Fruit fly (Drosophila melanogaster) whole organism, embryonic: ENCODE measurements around the gene Bcs1.

Source experiments
- Atf3 ChIP-seq: fragments of 200-800 bp; sonication (Bioruptor generic); optimal IDR thresholded peaks from 3 replicates; lab custom pipeline; 2016; ENCODE audit warnings: missing biosample characterization, missing genetic modification characterization
- Blimp-1 ChIP-seq: fragments of 200-800 bp; sonication (Bioruptor generic); optimal IDR thresholded peaks from 3 replicates; lab custom pipeline; 2018; ENCODE audit warnings: missing biosample characterization, missing genetic modification characterization, mild to moderate bottlenecking, moderate library complexity, missing genetic modification reagents
- CG12155 ChIP-seq: fragments of 200-800 bp; sonication (Bioruptor generic); optimal IDR thresholded peaks from 3 replicates; lab custom pipeline; 2016; ENCODE audit warnings: missing biosample characterization, missing genetic modification characterization
- CG12391 ChIP-seq: fragments of 200-800 bp; sonication (Bioruptor generic); optimal IDR thresholded peaks from 3 replicates; lab custom pipeline; 2018; ENCODE audit warnings: missing biosample characterization, mild to moderate bottlenecking, missing genetic modification characterization, moderate library complexity
- CG12744 ChIP-seq: fragments of 200-800 bp; sonication (Bioruptor generic); optimal IDR thresholded peaks from 2 replicates; lab custom pipeline; 2016; ENCODE audit warnings: missing biosample characterization, missing genetic modification characterization
- CG13775 ChIP-seq: fragments of 200-800 bp; sonication (Bioruptor generic); optimal IDR thresholded peaks from 3 replicates; lab custom pipeline; 2017; ENCODE audit warnings: missing biosample characterization, mild to moderate bottlenecking, missing genetic modification characterization
- CG14710 ChIP-seq: fragments of 200-800 bp; sonication (Bioruptor generic); optimal IDR thresholded peaks from 3 replicates; lab custom pipeline; 2019; ENCODE audit warnings: missing biosample characterization, mild to moderate bottlenecking, missing genetic modification characterization, moderate library complexity
- CG16863 ChIP-seq: fragments of 200-800 bp; sonication (Bioruptor generic); optimal IDR thresholded peaks from 3 replicates; lab custom pipeline; 2016; ENCODE audit warnings: missing biosample characterization, missing genetic modification characterization
- CG17829 ChIP-seq: fragments of 200-800 bp; optimal IDR thresholded peaks from 2 replicates; lab custom pipeline; 2019; ENCODE audit warnings: missing biosample characterization, mild to moderate bottlenecking, missing genetic modification characterization, moderate library complexity
- CG2129 ChIP-seq: fragments of 200-800 bp; sonication (Bioruptor generic); IDR thresholded peaks from 2 replicates; pipeline ENCODE4 v1.3.6; 2022; ENCODE audit warnings: missing biosample characterization, missing genetic modification characterization; ENCODE audit not compliant: partially characterized antibody
- CG30020 ChIP-seq: fragments of 200-800 bp; optimal IDR thresholded peaks from 2 replicates; lab custom pipeline; 2019; ENCODE audit warnings: missing biosample characterization, mild to moderate bottlenecking, missing genetic modification characterization, moderate library complexity
- CG30431 ChIP-seq: fragments of 200-800 bp; sonication (Bioruptor generic); optimal IDR thresholded peaks from 2 replicates; lab custom pipeline; 2017; ENCODE audit warnings: missing biosample characterization, missing genetic modification characterization
- CG34224 ChIP-seq: fragments of 200-800 bp; sonication (Bioruptor generic); IDR thresholded peaks from 3 replicates; pipeline ENCODE4 v1.3.6; 2022; ENCODE audit warnings: missing biosample characterization, missing genetic modification characterization; ENCODE audit not compliant: partially characterized antibody
- CG42726 ChIP-seq: fragments of 200-800 bp; sonication (Bioruptor generic); IDR thresholded peaks from 2 replicates; pipeline ENCODE4 v1.3.6; 2022; ENCODE audit warnings: missing biosample characterization, missing genetic modification characterization; ENCODE audit not compliant: partially characterized antibody
- CG4360 ChIP-seq: fragments of 200-800 bp; sonication (Bioruptor generic); IDR thresholded peaks from 2 replicates; pipeline ENCODE4 v1.3.6; 2022; ENCODE audit warnings: missing biosample characterization, missing genetic modification characterization
- CG4404 ChIP-seq: fragments of 200-800 bp; sonication (Bioruptor generic); IDR thresholded peaks from 2 replicates; pipeline ENCODE4 v1.3.6; 2022; ENCODE audit warnings: missing biosample characterization, missing genetic modification characterization
- CG6689 ChIP-seq: fragments of 200-800 bp; sonication (Bioruptor generic); IDR thresholded peaks from 2 replicates; pipeline ENCODE4 v1.3.6; 2022; ENCODE audit warnings: missing biosample characterization, missing genetic modification characterization
- CG6791 ChIP-seq: fragments of 200-800 bp; sonication (Bioruptor generic); IDR thresholded peaks from 3 replicates; pipeline ENCODE4 v1.3.6; 2022; ENCODE audit warnings: missing biosample characterization, missing genetic modification characterization; ENCODE audit not compliant: partially characterized antibody
- CG7987 ChIP-seq: fragments of 200-800 bp; sonication (Bioruptor generic); optimal IDR thresholded peaks from 2 replicates; lab custom pipeline; 2018; ENCODE audit warnings: missing biosample characterization, mild to moderate bottlenecking, missing genetic modification characterization, moderate library complexity
- CG8359 ChIP-seq: fragments of 200-800 bp; sonication (Bioruptor generic); optimal IDR thresholded peaks from 2 replicates; lab custom pipeline; 2017; ENCODE audit warnings: missing biosample characterization, mild to moderate bottlenecking, missing genetic modification characterization, borderline replicate concordance
- CG8765 ChIP-seq: fragments of 200-800 bp; sonication (Bioruptor generic); IDR thresholded peaks from 2 replicates; pipeline ENCODE4 v1.3.6; 2022; ENCODE audit warnings: missing biosample characterization, missing genetic modification characterization
- Camta ChIP-seq: fragments of 200-800 bp; sonication (Bioruptor generic); optimal IDR thresholded peaks from 2 replicates; lab custom pipeline; 2016; ENCODE audit warnings: missing biosample characterization, missing genetic modification characterization
- Dek ChIP-seq: fragments of 200-800 bp; sonication (Bioruptor generic); optimal IDR thresholded peaks from 3 replicates; lab custom pipeline; 2019; ENCODE audit warnings: missing biosample characterization, mild to moderate bottlenecking, missing genetic modification characterization, moderate library complexity
- Dip2 ChIP-seq: fragments of 200-800 bp; sonication (Bioruptor generic); IDR thresholded peaks from 2 replicates; pipeline ENCODE4 v1.3.6; 2022; ENCODE audit warnings: missing biosample characterization, missing genetic modification characterization
- Dll ChIP-seq: fragments of 200-800 bp; sonication (Bioruptor generic); IDR thresholded peaks from 4 replicates; pipeline ENCODE4 v1.3.6; 2022; ENCODE audit warnings: missing biosample characterization, missing genetic modification characterization; ENCODE audit not compliant: partially characterized antibody
- Hsf ChIP-seq: fragments of 200-800 bp; sonication (Bioruptor generic); optimal IDR thresholded peaks from 3 replicates; lab custom pipeline; 2016; ENCODE audit warnings: missing biosample characterization, missing genetic modification characterization
- Meics ChIP-seq: fragments of 200-800 bp; sonication (Bioruptor generic); optimal IDR thresholded peaks from 2 replicates; lab custom pipeline; 2017; ENCODE audit warnings: missing biosample characterization, mild to moderate bottlenecking, missing genetic modification characterization
- Vsx1 ChIP-seq: fragments of 200-800 bp; sonication (Bioruptor generic); optimal IDR thresholded peaks from 2 replicates; lab custom pipeline; 2017; ENCODE audit warnings: missing biosample characterization, mild to moderate bottlenecking, missing genetic modification characterization, missing genetic modification reagents
- ac ChIP-seq: fragments of 200-800 bp; sonication (Bioruptor generic); optimal IDR thresholded peaks from 3 replicates; lab custom pipeline; 2017; ENCODE audit warnings: missing biosample characterization, mild to moderate bottlenecking, missing genetic modification characterization
- bcd ChIP-seq: fragments of 200-800 bp; sonication (Bioruptor generic); optimal IDR thresholded peaks from 2 replicates; lab custom pipeline; 2017; ENCODE audit warnings: missing biosample characterization, mild to moderate bottlenecking, missing genetic modification characterization
- btn ChIP-seq: fragments of 200-800 bp; sonication (Bioruptor generic); optimal IDR thresholded peaks from 2 replicates; lab custom pipeline; 2016; ENCODE audit warnings: missing biosample characterization, missing genetic modification characterization
- chn ChIP-seq: fragments of 200-800 bp; sonication (Bioruptor generic); optimal IDR thresholded peaks from 2 replicates; lab custom pipeline; 2016; ENCODE audit warnings: missing biosample characterization, missing genetic modification characterization
- danr ChIP-seq: fragments of 200-800 bp; sonication (Bioruptor generic); IDR thresholded peaks from 2 replicates; pipeline ENCODE4 v1.3.6; 2022; ENCODE audit warnings: missing biosample characterization, missing genetic modification characterization
- fd3F ChIP-seq: fragments of 200-800 bp; sonication (Bioruptor generic); optimal IDR thresholded peaks from 2 replicates; lab custom pipeline; 2018; ENCODE audit warnings: missing biosample characterization, mild to moderate bottlenecking, missing genetic modification characterization, moderate library complexity
- fd64A ChIP-seq: fragments of 200-800 bp; sonication (Bioruptor generic); optimal IDR thresholded peaks from 3 replicates; lab custom pipeline; 2018; ENCODE audit warnings: missing biosample characterization, mild to moderate bottlenecking, missing genetic modification characterization
- fu2 ChIP-seq: fragments of 200-800 bp; sonication (Bioruptor generic); optimal IDR thresholded peaks from 2 replicates; lab custom pipeline; 2016; ENCODE audit warnings: missing biosample characterization, missing genetic modification characterization
- klu ChIP-seq: fragments of 200-800 bp; sonication (Bioruptor generic); IDR thresholded peaks from 2 replicates; pipeline ENCODE4 v1.3.6; 2022; ENCODE audit warnings: missing biosample characterization, missing genetic modification characterization
- nerfin-2 ChIP-seq: fragments of 200-800 bp; sonication (Bioruptor generic); IDR thresholded peaks from 2 replicates; pipeline ENCODE4 v1.3.6; 2022; ENCODE audit warnings: missing biosample characterization, missing genetic modification characterization; ENCODE audit not compliant: partially characterized antibody
- pb ChIP-seq: fragments of 200-800 bp; sonication (Bioruptor generic); optimal IDR thresholded peaks from 3 replicates; lab custom pipeline; 2016; ENCODE audit warnings: missing biosample characterization, missing genetic modification characterization
- pzg ChIP-seq: fragments of 200-800 bp; sonication (Bioruptor generic); optimal IDR thresholded peaks from 3 replicates; lab custom pipeline; 2018; ENCODE audit warnings: missing biosample characterization, mild to moderate bottlenecking, missing genetic modification characterization, moderate library complexity
- stc ChIP-seq: fragments of 200-800 bp; sonication (Bioruptor generic); IDR thresholded peaks from 2 replicates; pipeline ENCODE4 v1.3.6; 2022; ENCODE audit warnings: missing biosample characterization, missing genetic modification characterization
- tap ChIP-seq: fragments of 200-800 bp; optimal IDR thresholded peaks from 3 replicates; lab custom pipeline; 2019; ENCODE audit warnings: missing biosample characterization, mild to moderate bottlenecking, missing genetic modification characterization, moderate library complexity
- tgo ChIP-seq: fragments of 200-800 bp; sonication (Bioruptor generic); IDR thresholded peaks from 3 replicates; pipeline ENCODE4 v1.3.6; 2022; ENCODE audit warnings: missing biosample characterization, missing genetic modification characterization
- vnd ChIP-seq: fragments of 200-800 bp; sonication (Bioruptor generic); IDR thresholded peaks from 3 replicates; pipeline ENCODE4 v1.3.6; 2022; ENCODE audit warnings: missing biosample characterization, missing genetic modification characterization; ENCODE audit not compliant: partially characterized antibody
- vvl ChIP-seq: fragments of 200-800 bp; sonication (Bioruptor generic); IDR thresholded peaks from 2 replicates; pipeline ENCODE4 v1.3.6; 2022; ENCODE audit warnings: missing biosample characterization, missing genetic modification characterization
- wor ChIP-seq: fragments of 200-800 bp; sonication (Bioruptor generic); IDR thresholded peaks from 2 replicates; pipeline ENCODE4 v1.3.6; 2022; ENCODE audit warnings: missing biosample characterization, missing genetic modification characterization
- zen2 ChIP-seq: fragments of 200-800 bp; sonication (Bioruptor generic); IDR thresholded peaks from 3 replicates; pipeline ENCODE4 v1.3.6; 2022; ENCODE audit warnings: missing biosample characterization, missing genetic modification characterization; ENCODE audit not compliant: partially characterized antibody
- zfh2 ChIP-seq: fragments of 200-800 bp; sonication (Bioruptor generic); optimal IDR thresholded peaks from 2 replicates; lab custom pipeline; 2016; ENCODE audit warnings: missing biosample characterization, missing genetic modification characterization

Gene Bcs1

DNA sequence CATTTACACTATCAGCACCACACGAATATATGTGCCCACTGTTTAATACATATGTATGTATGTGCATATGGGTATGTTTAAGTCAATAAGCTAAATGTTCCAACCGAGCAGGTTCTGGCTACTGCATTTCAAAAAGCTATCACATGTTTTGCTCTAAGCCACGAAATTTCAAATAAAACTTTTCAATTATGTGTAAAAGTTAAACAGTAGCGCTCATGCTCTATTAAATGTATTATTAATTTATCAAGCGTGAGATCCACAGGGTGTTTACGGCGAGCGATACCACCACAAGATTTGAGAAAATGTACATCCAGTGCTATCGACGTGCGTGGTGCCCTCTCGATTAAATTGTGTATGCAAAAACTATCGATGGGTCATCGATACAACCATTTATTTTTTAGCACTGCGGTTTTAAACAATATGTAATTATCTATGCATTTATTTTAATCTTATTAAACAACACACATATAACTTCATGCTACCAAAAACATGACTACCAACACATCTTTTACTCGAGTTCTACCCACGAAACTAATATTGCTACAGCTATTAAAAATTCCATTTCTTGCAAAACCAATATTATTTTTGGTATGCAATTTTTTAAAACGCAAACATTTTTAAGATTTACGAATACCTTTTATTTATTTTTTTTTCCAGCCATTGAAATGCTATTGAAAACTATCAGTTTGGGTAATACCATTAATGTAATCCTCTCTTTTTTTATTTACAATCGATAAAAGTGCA lies 38.5 kb downstream of the Bcs1 start, which contains the start of gene Pten (continued):
- TF ChIP-seq ac (GFP tag; lab: Kevin White, UChicago) (no peak), CG8359 (GFP tag; lab: Kevin White, UChicago) (no peak), tgo (GFP tag; lab: Robert Waterston, UW) (peak; percentile 51; the same call in 1 of the 3 replicates), fd3F (peak; percentile 42), CG6689 (GFP tag; lab: Robert Waterston, UW) (peak; percentile 75), CG42726 (peak; percentile 82; the same call in 1 of the 2 replicates), zen2 (GFP tag; lab: Robert Waterston, UW) (no peak; the same call in 2 of the 3 replicates), Meics (GFP tag; lab: Kevin White, UChicago) (peak; percentile 75), vvl (peak; percentile 58; the same call in 1 of the 2 replicates), klu (GFP tag; lab: Robert Waterston, UW) (no peak), CG2129 (GFP tag; lab: Robert Waterston, UW) (peak; percentile 73), CG7987 (GFP tag; lab: Kevin White, UChicago) (no peak), CG34224 (peak; percentile 80), CG12744 (GFP tag; lab: Kevin White, UChicago) (peak; percentile 16), Vsx1 (GFP tag; lab: Kevin White, UChicago) (no peak), wor (no peak), chn (GFP tag; lab: Kevin White, UChicago) (peak; percentile 73), Dll (peak; percentile 84), danr (no peak), stc (peak; percentile 67; the same call in 1 of the 2 replicates), CG12391 (tag; lab: Kevin White, UChicago) (peak; percentile 75), tap (tag; lab: Kevin White, UChicago) (no peak), CG16863 (GFP tag; lab: Kevin White, UChicago) (peak; percentile 60), fd64A (no peak), nerfin-2 (GFP tag; lab: Robert Waterston, UW) (peak; percentile 89), Camta (GFP tag; lab: Kevin White, UChicago) (peak; percentile 78), CG13775 (GFP tag; lab: Kevin White, UChicago) (peak; percentile 83), CG17829 (tag; lab: Kevin White, UChicago) (peak; percentile 82), CG12155 (GFP tag; lab: Kevin White, UChicago) (peak; percentile 57), bcd (GFP tag; lab: Kevin White, UChicago) (no peak), pb (GFP tag; lab: Kevin White, UChicago) (peak; percentile 31), pzg (GFP tag; lab: Kevin White, UChicago) (peak; percentile 83), CG4404 (no peak), Hsf (peak; percentile 63), CG8765 (GFP tag; lab: Robert Waterston, UW) (no peak), fu2 (GFP tag; lab: Kevin White, UChicago) (peak; percentile 61), Atf3 (GFP tag; lab: Kevin White, UChicago) (peak; percentile 68), CG6791 (GFP tag; lab: Robert Waterston, UW) (peak; percentile 93), CG14710 (tag; lab: Kevin White, UChicago) (peak; percentile 90), CG4360 (GFP tag; lab: Robert Waterston, UW) (peak; percentile 51; the same call in 1 of the 2 replicates), zfh2 (GFP tag; lab: Kevin White, UChicago) (peak; percentile 43), CG30020 (tag; lab: Kevin White, UChicago) (peak; percentile 98), Dek (tag; lab: Kevin White, UChicago) (no peak), CG30431 (GFP tag; lab: Kevin White, UChicago) (no peak), Dip2 (GFP tag; lab: Robert Waterston, UW) (no peak), btn (GFP tag; lab: Kevin White, UChicago) (peak; percentile 23), Blimp-1 (GFP tag; lab: Kevin White, UChicago) (no peak), vnd (GFP tag; lab: Robert Waterston, UW) (peak; percentile 85)
